Fruit fly (Drosophila melanogaster): Measurements from ENCODE around the gene CG10195.

CG10195 gene

DNA sequence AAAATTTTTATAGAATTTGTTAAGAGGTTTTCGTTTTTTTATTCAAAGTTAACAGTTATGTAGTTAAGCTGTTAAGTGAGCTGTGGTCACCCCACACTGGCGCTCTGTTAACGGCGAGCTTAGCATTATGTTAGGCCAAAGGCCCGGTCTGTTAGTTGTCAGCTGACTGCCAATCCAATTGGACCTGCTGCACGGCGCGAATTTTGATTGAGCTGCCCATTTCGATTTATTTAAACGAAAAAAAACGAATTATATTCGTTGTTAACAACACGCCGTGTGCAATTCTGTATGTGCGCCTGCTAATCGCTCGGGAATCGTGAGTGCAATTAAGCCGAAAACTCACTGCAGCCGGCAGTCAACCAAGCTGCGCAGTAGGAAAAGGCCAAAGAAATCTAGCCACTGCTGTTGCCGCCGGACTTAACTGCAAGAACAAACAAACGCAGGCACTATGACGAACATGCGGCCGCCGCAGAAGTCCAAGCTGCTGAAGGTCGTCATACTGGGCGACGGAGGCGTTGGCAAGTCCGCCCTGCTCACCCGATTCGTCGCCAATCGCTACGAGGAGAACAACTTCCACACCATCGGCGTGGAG, 52.0 kb downstream of the CG10195 start, which contains the start of gene Rab9:
Gene Rab9 (plus strand): TSS at position 151 of the 592 bp plus-strand sequence.
- TF ChIP-seq rgr (GFP tag; optimal IDR thresholded peaks at IDR 0.05): no peak

Measured in whole organism, wandering third instar larva.